Fruit fly (Drosophila melanogaster) whole organism, embryonic: ENCODE results near the gene RpS28a.

Experiments used
- CG10979 ChIP-seq: fragments of 200-800 bp; sonication (Bioruptor generic); optimal IDR thresholded peaks from 2 replicates; lab custom pipeline; 2018; ENCODE audit warnings: missing biosample characterization, mild to moderate bottlenecking, missing genetic modification characterization, moderate library complexity
- CG12071 ChIP-seq: fragments of 200-800 bp; sonication (Bioruptor generic); optimal IDR thresholded peaks from 3 replicates; lab custom pipeline; 2018; ENCODE audit warnings: missing biosample characterization, mild to moderate bottlenecking, missing genetic modification characterization
- CG4328 ChIP-seq: fragments of 200-800 bp; sonication (Bioruptor generic); optimal IDR thresholded peaks from 3 replicates; lab custom pipeline; 2017; ENCODE audit warnings: missing biosample characterization, missing genetic modification reagents, missing genetic modification characterization
- Lpt ChIP-seq: fragments of >200 bp; optimal IDR thresholded peaks from 2 replicates; lab custom pipeline; 2018; ENCODE audit warnings: missing biosample characterization, missing genetic modification characterization
- Pdp1 ChIP-seq, 2 experiments: fragments of 200-800 bp; sonication (Bioruptor generic); optimal IDR thresholded peaks; 3 replicates each; lab custom pipeline; 2016; ENCODE audit warnings: missing biosample characterization in 2 of 2, missing genetic modification characterization in 2 of 2, mild to moderate bottlenecking in 1 of 2, moderate library complexity in 1 of 2
- insv ChIP-seq, 2 experiments: fragments of 200-800 bp; sonication (Bioruptor generic); optimal IDR thresholded peaks; 3 replicates each; lab custom pipeline; 2016 to 2018; ENCODE audit warnings: missing biosample characterization in 2 of 2, missing genetic modification characterization in 2 of 2
- slbo ChIP-seq: fragments of 200-800 bp; sonication (Bioruptor generic); IDR thresholded peaks from 2 replicates; pipeline ENCODE4 v1.3.6; 2022; ENCODE audit warnings: missing biosample characterization, missing genetic modification characterization

dm6 chr3R:30040879-30041278 is 18.4 kb upstream of the RpS28a start:
- TF ChIP-seq insv (GFP tag; optimal IDR thresholded peaks at IDR 0.05; lab: Kevin White, UChicago): no peak
- no peak for TF ChIP-seq Pdp1 (GFP tag; optimal IDR thresholded peaks at IDR 0.05; lab: Kevin White, UChicago)
- TF ChIP-seq Lpt (GFP tag; lab: Kevin White, UChicago): no peak
- TF ChIP-seq CG4328 (GFP tag; lab: Kevin White, UChicago): no peak
- no peak for TF ChIP-seq slbo
- no peak for TF ChIP-seq CG12071
- no peak for TF ChIP-seq CG10979
